Worm (Caenorhabditis elegans) whole organism, L4 larva: ENCODE measurements around the gene F31A3.5.
"Not testable (repeated sequence)": the region's sequence is repeated elsewhere in the genome, so short reads cannot be mapped to it uniquely, and the experiment has no call there.

Experiments used
- F26F4.8 ChIP-seq: fragments of 200-800 bp; sonication (Bioruptor generic); conservative IDR thresholded peaks from 2 replicates; pipeline ENCODE4 v1.3.6; 2022; ENCODE audit warnings: missing genetic modification characterization, missing compliant biosample characterization
- F49E8.2 ChIP-seq: sonication (generic microtip); optimal IDR thresholded peaks from 2 replicates; lab custom pipeline; 2016; ENCODE audit warnings: missing compliant biosample characterization, mild to moderate bottlenecking, missing genetic modification characterization, borderline replicate concordance
- T20F7.1 ChIP-seq: fragments of 200-800 bp; sonication (Bioruptor generic); optimal IDR thresholded peaks from 2 replicates; lab custom pipeline; 2018; ENCODE audit warnings: mild to moderate bottlenecking, missing genetic modification characterization, missing compliant biosample characterization
- Y48G9A.11 ChIP-seq: fragments of 200-800 bp; sonication (Bioruptor generic); IDR thresholded peaks from 2 replicates; pipeline ENCODE4 v1.3.6; 2022; ENCODE audit warnings: missing genetic modification reagents, missing genetic modification characterization, missing compliant biosample characterization
- ama-1 ChIP-seq: fragments of 150-350 bp; optimal IDR thresholded peaks from 2 replicates; lab custom pipeline; 2014; ENCODE audit warnings: inconsistent platforms, mixed read lengths
- attf-4 ChIP-seq: sonication (generic microtip); optimal IDR thresholded peaks from 3 replicates; lab custom pipeline; 2017; ENCODE audit warnings: missing biosample characterization, missing genetic modification characterization
- ceh-62 ChIP-seq: sonication (generic microtip); optimal IDR thresholded peaks from 2 replicates; lab custom pipeline; 2017; ENCODE audit warnings: missing biosample characterization, missing genetic modification characterization
- ces-1 ChIP-seq: fragments of 150-350 bp; sonication (generic microtip); optimal IDR thresholded peaks from 4 replicates; lab custom pipeline; 2014; ENCODE audit warnings: missing biosample characterization, missing genetic modification reagents, missing genetic modification characterization
- cey-2 ChIP-seq: sonication (generic microtip); optimal IDR thresholded peaks from 3 replicates; lab custom pipeline; 2017; ENCODE audit warnings: missing genetic modification characterization, mild to moderate bottlenecking, missing compliant biosample characterization, antibody characterized with exemption, borderline replicate concordance; ENCODE audit not compliant: insufficient read depth
- daf-12 ChIP-seq: fragments of 150-350 bp; optimal IDR thresholded peaks from 2 replicates; lab custom pipeline; 2014; ENCODE audit warnings: missing biosample characterization, missing genetic modification reagents, missing genetic modification characterization
- daf-16 ChIP-seq, 3 experiments: sonication (generic microtip); optimal IDR thresholded peaks; 2 replicates each; lab custom pipeline; 2016 to 2017; ENCODE audit warnings: missing genetic modification characterization in 3 of 3, missing genetic modification reagents in 3 of 3, mild to moderate bottlenecking in 2 of 3, missing compliant biosample characterization in 2 of 3, missing biosample characterization in 1 of 3, moderate library complexity in 1 of 3
- dmd-6 ChIP-seq: fragments of 200-800 bp; sonication (Bioruptor generic); IDR thresholded peaks from 2 replicates; pipeline ENCODE4 v1.3.6; 2022; ENCODE audit warnings: missing genetic modification reagents, missing genetic modification characterization, missing compliant biosample characterization
- dmd-8 ChIP-seq: fragments of 200-800 bp; sonication (Bioruptor generic); IDR thresholded peaks from 2 replicates; pipeline ENCODE4 v1.3.6; 2022; ENCODE audit warnings: missing genetic modification characterization, missing compliant biosample characterization
- dmd-9 ChIP-seq: fragments of 200-800 bp; sonication (Bioruptor generic); IDR thresholded peaks from 2 replicates; pipeline ENCODE4 v1.3.6; 2022; ENCODE audit warnings: missing genetic modification reagents, missing genetic modification characterization, missing compliant biosample characterization
- egl-27 ChIP-seq: sonication (generic microtip); optimal IDR thresholded peaks from 3 replicates; lab custom pipeline; 2017; ENCODE audit warnings: missing biosample characterization, missing genetic modification reagents, missing genetic modification characterization
- fkh-10 ChIP-seq: fragments of 150-350 bp; optimal IDR thresholded peaks from 2 replicates; lab custom pipeline; 2014; ENCODE audit warnings: missing biosample characterization, missing genetic modification reagents, missing genetic modification characterization
- fos-1 ChIP-seq: fragments of 150-350 bp; optimal IDR thresholded peaks from 2 replicates; lab custom pipeline; 2014; ENCODE audit warnings: missing biosample characterization, missing genetic modification characterization
- hif-1 ChIP-seq, 2 experiments: sonication (generic microtip); optimal IDR thresholded peaks; 2 replicates each; lab custom pipeline; 2016 to 2017; ENCODE audit warnings: missing compliant biosample characterization in 2 of 2, missing genetic modification characterization in 2 of 2, missing genetic modification reagents in 2 of 2, missing genotype in 2 of 2, mild to moderate bottlenecking in 1 of 2
- lin-38 ChIP-seq: fragments of 200-800 bp; sonication (Bioruptor generic); IDR thresholded peaks from 2 replicates; pipeline ENCODE4 v1.3.6; 2022; ENCODE audit warnings: missing genetic modification reagents, missing genetic modification characterization, missing compliant biosample characterization
- lir-3 ChIP-seq: sonication (generic microtip); optimal IDR thresholded peaks from 2 replicates; lab custom pipeline; 2016; ENCODE audit warnings: mild to moderate bottlenecking, missing genetic modification characterization, missing compliant biosample characterization
- madf-5 ChIP-seq, 2 experiments: fragments of 200-800 bp; sonication (Bioruptor generic); IDR thresholded peaks; 2 replicates each; pipeline ENCODE4 v1.3.6; 2022; ENCODE audit warnings: missing compliant biosample characterization in 2 of 2, missing genetic modification characterization in 2 of 2
- mdt-29 ChIP-seq: fragments of 200-800 bp; sonication (Bioruptor generic); IDR thresholded peaks from 2 replicates; pipeline ENCODE4 v1.3.6; 2022; ENCODE audit warnings: missing genetic modification reagents, missing genetic modification characterization, missing compliant biosample characterization
- mxl-2 ChIP-seq: fragments of 200-800 bp; sonication (Bioruptor generic); conservative IDR thresholded peaks from 2 replicates; pipeline ENCODE4 v1.3.6; 2022; ENCODE audit warnings: missing genetic modification reagents, missing genetic modification characterization, missing compliant biosample characterization
- mxl-3 ChIP-seq: fragments of 200-800 bp; sonication (Bioruptor generic); optimal IDR thresholded peaks from 2 replicates; lab custom pipeline; 2018; ENCODE audit warnings: mild to moderate bottlenecking, missing genetic modification characterization, missing compliant biosample characterization
- nhr-25 ChIP-seq: sonication (generic microtip); optimal IDR thresholded peaks from 2 replicates; lab custom pipeline; 2017; ENCODE audit warnings: missing genetic modification characterization, mild to moderate bottlenecking, missing compliant biosample characterization, antibody characterized with exemption, moderate library complexity, borderline replicate concordance; ENCODE audit not compliant: insufficient read depth
- nhr-28 ChIP-seq: fragments of 150-350 bp; optimal IDR thresholded peaks from 2 replicates; lab custom pipeline; 2014; ENCODE audit warnings: missing biosample characterization, missing genetic modification characterization
- nhr-6 ChIP-seq: fragments of 150-350 bp; optimal IDR thresholded peaks from 2 replicates; lab custom pipeline; 2014; ENCODE audit warnings: missing biosample characterization, missing genetic modification characterization
- php-3 ChIP-seq: fragments of 200-800 bp; sonication (Bioruptor generic); IDR thresholded peaks from 2 replicates; pipeline ENCODE4 v1.3.6; 2022; ENCODE audit warnings: missing genetic modification reagents, missing genetic modification characterization, missing compliant biosample characterization
- pqm-1 ChIP-seq: sonication (generic microtip); optimal IDR thresholded peaks from 2 replicates; lab custom pipeline; 2017; ENCODE audit warnings: missing biosample characterization, missing genetic modification characterization
- saeg-2 ChIP-seq: fragments of 200-800 bp; sonication (Bioruptor generic); IDR thresholded peaks from 2 replicates; pipeline ENCODE4 v1.3.6; 2022; ENCODE audit warnings: missing genetic modification reagents, missing genetic modification characterization, missing compliant biosample characterization
- snpc-1.2 ChIP-seq: fragments of 200-800 bp; sonication (Bioruptor generic); IDR thresholded peaks from 2 replicates; pipeline ENCODE4 v1.3.6; 2022; ENCODE audit warnings: missing genetic modification reagents, missing genetic modification characterization, missing compliant biosample characterization
- snpc-4 ChIP-seq: fragments of 150-350 bp; optimal IDR thresholded peaks from 2 replicates; lab custom pipeline; 2014; ENCODE audit warnings: missing biosample characterization, missing genetic modification characterization
- spr-1 ChIP-seq: sonication (generic microtip); optimal IDR thresholded peaks from 2 replicates; lab custom pipeline; 2016; ENCODE audit warnings: mild to moderate bottlenecking, missing genetic modification characterization, missing compliant biosample characterization
- spr-3 ChIP-seq: fragments of 200-800 bp; sonication (Bioruptor generic); optimal IDR thresholded peaks from 2 replicates; lab custom pipeline; 2018; ENCODE audit warnings: mild to moderate bottlenecking, missing genetic modification characterization, missing compliant biosample characterization
- tag-97 ChIP-seq: fragments of 200-800 bp; sonication (Bioruptor generic); IDR thresholded peaks from 2 replicates; pipeline ENCODE4 v1.3.6; 2022; ENCODE audit warnings: missing genetic modification characterization, missing compliant biosample characterization
- unc-62 ChIP-seq, 3 experiments: fragments of 150-350 bp in 1 of 3; sonication (generic microtip); optimal IDR thresholded peaks in 2 of 3; peaks in 1 of 3; 1 replicate in 1 of 3; 2 replicates in 2 of 3; lab custom pipeline; 2014 to 2017; ENCODE audit warnings: missing biosample characterization in 3 of 3, missing genetic modification characterization in 3 of 3, missing genetic modification reagents in 3 of 3, missing genotype in 1 of 3
- zag-1 ChIP-seq: fragments of 150-350 bp; optimal IDR thresholded peaks from 2 replicates; lab custom pipeline; 2014; ENCODE audit warnings: missing biosample characterization, missing genetic modification characterization
- zfp-3 ChIP-seq: fragments of 200-800 bp; sonication (Bioruptor generic); conservative IDR thresholded peaks from 2 replicates; pipeline ENCODE4 v1.3.6; 2022; ENCODE audit warnings: missing genetic modification reagents, missing genetic modification characterization, missing compliant biosample characterization
- ztf-7 ChIP-seq: fragments of 150-350 bp; optimal IDR thresholded peaks from 2 replicates; lab custom pipeline; 2014; ENCODE audit warnings: missing biosample characterization, missing genetic modification characterization

Gene F31A3.5

DNA sequence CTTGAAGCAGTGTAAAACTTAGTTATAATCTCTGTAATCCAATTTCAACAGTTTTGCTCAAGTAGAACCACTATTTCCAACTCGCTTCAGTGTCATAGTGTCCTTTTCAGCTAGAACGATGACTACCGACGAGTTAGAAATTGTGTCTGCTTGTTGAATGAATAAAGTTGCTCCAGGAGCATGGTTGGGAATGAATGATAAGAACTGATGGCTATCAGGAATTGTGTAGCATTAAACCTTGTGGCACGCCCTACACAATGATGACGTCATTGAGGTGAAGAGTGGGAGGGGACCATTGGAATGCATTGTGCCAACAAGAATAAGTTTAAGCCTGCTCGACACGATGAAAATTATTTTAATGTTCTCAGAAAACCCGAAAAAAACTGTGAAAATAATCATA lies 35.3 kb upstream of the F31A3.5 start:
- no peak for TF ChIP-seq F49E8.2 (tag; lab: Kevin White, UChicago)
- TF ChIP-seq dmd-8 (GFP tag; lab: Robert Waterston, UW), result no peak
- TF ChIP-seq php-3 (GFP tag; lab: Robert Waterston, UW), result no peak
- TF ChIP-seq fkh-10, result no peak
- peak in 1 of 2 experiments; percentile 39 for TF ChIP-seq unc-62 (GFP tag; optimal IDR thresholded peaks at IDR 0.05 in 1 of 2; lab: Kevin White, UChicago)
- TF ChIP-seq unc-62 (tag; optimal IDR thresholded peaks at IDR 0.05; lab: Kevin White, UChicago), result no peak
- no peak for TF ChIP-seq snpc-4 (tag; lab: Kevin White, UChicago)
- no peak for TF ChIP-seq spr-3 (GFP tag; lab: Kevin White, UChicago)
- TF ChIP-seq fos-1 (tag; lab: Kevin White, UChicago), result no peak
- no peak for TF ChIP-seq madf-5 (GFP tag; IDR thresholded peaks at IDR 0.05; lab: Robert Waterston, UW)
- TF ChIP-seq daf-16 (GFP tag; optimal IDR thresholded peaks at IDR 0.05; lab: Kevin White, UChicago), result no peak
- peak; percentile 54 for TF ChIP-seq daf-16 (tag; optimal IDR thresholded peaks at IDR 0.05; lab: Kevin White, UChicago)
- TF ChIP-seq spr-1 (tag; lab: Kevin White, UChicago), result no peak
- TF ChIP-seq pqm-1, result peak; percentile 57
- TF ChIP-seq ceh-62 (tag; lab: Kevin White, UChicago), result no peak
- peak; percentile 6 for TF ChIP-seq nhr-28 (tag; lab: Kevin White, UChicago)
- no peak for TF ChIP-seq hif-1 (tag; optimal IDR thresholded peaks at IDR 0.05; lab: Kevin White, UChicago)
- no peak for TF ChIP-seq dmd-9 (GFP tag; lab: Robert Waterston, UW)
- no peak for TF ChIP-seq T20F7.1 (GFP tag; lab: Kevin White, UChicago)
- no peak for TF ChIP-seq cey-2 (tag; lab: Kevin White, UChicago)
- no peak for TF ChIP-seq attf-4 (tag; lab: Kevin White, UChicago)
- no peak for TF ChIP-seq daf-12
- TF ChIP-seq dmd-6 (GFP tag; lab: Robert Waterston, UW), result peak; percentile 47
- no peak for TF ChIP-seq ama-1 (lab: Kevin White, UChicago)

DNA sequence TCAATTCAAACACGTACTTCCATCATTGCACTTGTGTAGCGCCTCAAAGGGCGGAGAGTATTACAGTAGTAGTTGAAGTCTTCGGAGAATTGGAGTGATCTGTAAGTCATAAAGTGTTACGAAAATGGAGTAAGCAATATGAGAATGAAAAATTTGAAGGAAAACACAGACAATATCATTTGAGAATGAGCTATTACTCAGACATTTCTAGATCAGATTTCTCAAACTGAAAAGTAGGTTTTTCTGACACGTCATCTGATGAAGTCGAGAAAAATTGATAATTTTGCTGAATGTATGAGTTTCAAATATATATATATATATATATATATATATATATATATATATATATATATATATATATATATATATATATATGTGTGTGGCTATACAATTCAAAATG lies 16.4 kb upstream of the F31A3.5 start, which contains the start of gene frpr-7:
Gene frpr-7, minus strand, starts transcription at position 101 of the 400 bp plus-strand sequence.
- TF ChIP-seq tag-97 (GFP tag; lab: Robert Waterston, UW), result no peak
- TF ChIP-seq php-3 (GFP tag; lab: Robert Waterston, UW), result no peak
- no peak for TF ChIP-seq F26F4.8 (GFP tag; lab: Robert Waterston, UW)
- no peak for TF ChIP-seq mdt-29 (GFP tag; lab: Robert Waterston, UW)
- no peak for TF ChIP-seq ces-1 (GFP tag; lab: Kevin White, UChicago)
- TF ChIP-seq zag-1 (tag; lab: Kevin White, UChicago), result no peak
- TF ChIP-seq saeg-2, result no peak
- TF ChIP-seq lin-38 (GFP tag; lab: Robert Waterston, UW), result no peak
- TF ChIP-seq ztf-7 (tag; lab: Kevin White, UChicago), result no peak
- no peak for TF ChIP-seq F49E8.2 (tag; lab: Kevin White, UChicago)
- no peak for TF ChIP-seq spr-1 (tag; lab: Kevin White, UChicago)

DNA sequence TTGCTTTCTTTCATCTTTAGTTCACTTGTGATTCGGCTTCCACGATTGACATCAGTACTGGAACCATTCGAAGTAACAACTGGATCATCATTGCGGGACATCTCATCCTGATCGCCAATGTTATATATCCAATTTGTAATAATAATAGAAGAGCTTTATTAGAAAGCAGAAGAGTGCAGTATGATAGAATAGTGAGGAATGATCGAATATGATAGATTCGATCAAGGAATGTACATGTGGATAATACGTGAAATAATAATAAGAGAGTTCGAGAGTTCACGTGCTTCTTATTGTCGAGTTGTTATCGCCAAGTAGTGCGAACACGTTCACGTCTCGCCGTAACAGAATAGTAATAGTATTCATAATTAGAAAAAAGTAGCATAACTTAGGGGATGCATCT lies 15.6 kb upstream of the F31A3.5 start, which contains the start of gene F39B3.3:
Gene F39B3.3, minus strand, starts transcription at position 101 of the 400 bp plus-strand sequence.
- TF ChIP-seq snpc-1.2; daf-12; nhr-6 (tag; lab: Kevin White, UChicago): not testable (repeated sequence)

DNA sequence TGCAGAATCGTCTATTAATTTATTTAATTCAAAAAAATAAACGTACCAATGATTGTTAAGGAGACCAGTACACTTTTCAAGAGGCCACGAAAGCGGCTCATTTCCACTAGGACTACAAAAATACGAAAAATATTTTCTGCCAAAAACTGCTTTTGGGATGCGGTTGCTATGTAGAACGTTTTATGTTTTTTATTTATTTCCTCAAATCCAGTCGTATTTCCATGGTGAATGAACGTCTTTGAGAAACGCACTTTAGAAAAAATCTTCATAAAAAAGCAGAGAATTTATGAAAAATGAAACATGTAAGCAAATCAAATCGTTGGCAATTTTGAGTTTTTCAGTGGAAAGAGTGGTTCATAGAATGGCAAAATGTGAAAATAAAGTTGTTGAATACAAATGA lies 4.0 kb upstream of the F31A3.5 start, which contains the start of gene F39B3.7:
Gene F39B3.7, minus strand, starts transcription at position 101 of the 400 bp plus-strand sequence.
- no peak for TF ChIP-seq mxl-2
- no peak for TF ChIP-seq lin-38 (GFP tag; lab: Robert Waterston, UW)
- TF ChIP-seq madf-5 (GFP tag; IDR thresholded peaks at IDR 0.05; lab: Robert Waterston, UW), result no peak
- no peak for TF ChIP-seq zfp-3 (GFP tag; lab: Robert Waterston, UW)
- no peak for TF ChIP-seq Y48G9A.11 (GFP tag; lab: Robert Waterston, UW)
- TF ChIP-seq lir-3 (tag; lab: Kevin White, UChicago), result no peak
- no peak for TF ChIP-seq ama-1 (lab: Kevin White, UChicago)
- no peak for TF ChIP-seq egl-27
- no peak for TF ChIP-seq nhr-25
- no peak for TF ChIP-seq mxl-3 (GFP tag; lab: Kevin White, UChicago)
